Worm (Caenorhabditis elegans): ENCODE results near the gene Y51H4A.935.

DNA sequence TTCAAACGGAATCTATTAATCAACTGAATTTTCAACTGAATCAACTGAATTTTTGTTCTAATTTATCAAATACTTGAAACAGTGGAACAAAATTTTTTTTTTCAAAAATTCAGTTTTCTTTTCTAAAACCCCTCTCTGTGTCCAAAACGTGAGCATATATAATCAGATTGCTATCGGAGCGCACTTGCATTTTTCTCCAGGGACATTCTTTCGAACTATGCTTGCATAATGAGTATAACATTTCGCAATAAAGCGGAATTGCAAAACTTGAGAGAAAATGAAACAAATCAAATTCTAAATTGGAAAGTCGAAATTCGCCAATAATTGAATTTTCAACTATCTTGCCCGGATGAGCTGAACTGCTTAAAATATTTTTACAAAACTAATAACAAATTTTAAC is 31.0 kb downstream of the Y51H4A.935 start:
- TF ChIP-seq aly-1 (tag; optimal IDR thresholded peaks at IDR 0.05) = no peak
- no peak for TF ChIP-seq ama-1 (optimal IDR thresholded peaks at IDR 0.05)
- no peak for TF ChIP-seq sea-1 (GFP tag; conservative IDR thresholded peaks at IDR 0.05)
- TF ChIP-seq ceh-13 (GFP tag; optimal IDR thresholded peaks at IDR 0.05) = no peak
- TF ChIP-seq pes-1 (GFP tag; IDR thresholded peaks at IDR 0.05) = no peak
- TF ChIP-seq hmbx-1 (tag; optimal IDR thresholded peaks at IDR 0.05) = no peak
- no peak for TF ChIP-seq tbx-11 (GFP tag; IDR thresholded peaks at IDR 0.05)
- TF ChIP-seq hmg-4 (GFP tag; optimal IDR thresholded peaks at IDR 0.05) = no peak
- TF ChIP-seq flt-1 (GFP tag; IDR thresholded peaks at IDR 0.05) = no peak
- no peak for TF ChIP-seq tra-4 (tag; optimal IDR thresholded peaks at IDR 0.05)
- no peak for TF ChIP-seq hnd-1 (tag; optimal IDR thresholded peaks at IDR 0.05)
